Fruit fly (Drosophila melanogaster): ENCODE results near the gene CG14879.
A peak's percentile ranks its signal among the peaks of the same experiment; 100 is the strongest.

The CG14879 gene

dm6 chr3R:16356863-16357215, 7.8 kb upstream of the CG14879 start, which contains the start of gene CG10311 (continued):
- TF ChIP-seq mirr (GFP tag; optimal IDR thresholded peaks at IDR 0.05): peak; percentile 8
- no peak for TF ChIP-seq CG4404 (GFP tag; IDR thresholded peaks at IDR 0.05)
- no peak for TF ChIP-seq CG10462 (GFP tag; optimal IDR thresholded peaks at IDR 0.05)
- TF ChIP-seq ftz-f1 (GFP tag; optimal IDR thresholded peaks at IDR 0.05): peak; percentile 45
- 0 out of 2 replicates have a peak, but pooled peaks have one; percentile 10 for TF ChIP-seq Xrp1 (GFP tag; IDR thresholded peaks at IDR 0.05)
- no peak for TF ChIP-seq sc (optimal IDR thresholded peaks at IDR 0.05)
- no peak for TF ChIP-seq sc (GFP tag; optimal IDR thresholded peaks at IDR 0.05)
- TF ChIP-seq CG34376 (GFP tag; optimal IDR thresholded peaks at IDR 0.05): peak; percentile 58
- TF ChIP-seq CG13296 (GFP tag; optimal IDR thresholded peaks at IDR 0.05): peak; percentile 42
- 0 out of 2 replicates have a peak, but pooled peaks have one; percentile 18 for TF ChIP-seq Atf6 (GFP tag; IDR thresholded peaks at IDR 0.05)
- no peak for TF ChIP-seq Bteb2 (GFP tag; optimal IDR thresholded peaks at IDR 0.05)
- no peak for TF ChIP-seq H2.0 (GFP tag; IDR thresholded peaks at IDR 0.05)
- TF ChIP-seq Jarid2 (GFP tag; optimal IDR thresholded peaks at IDR 0.05): peak; percentile 53
- TF ChIP-seq CG8281 (tag; optimal IDR thresholded peaks at IDR 0.05): no peak
- 0 out of 2 replicates have a peak, but pooled peaks have one; percentile 17 for TF ChIP-seq Bgb (GFP tag; IDR thresholded peaks at IDR 0.05; ENCODE audit: partially characterized antibody)
- peak; percentile 70; the same call in 1 of the 4 replicates for TF ChIP-seq chinmo (GFP tag; IDR thresholded peaks at IDR 0.05; ENCODE audit: partially characterized antibody)
- no peak for TF ChIP-seq tin (GFP tag; optimal IDR thresholded peaks at IDR 0.05)
- peak; percentile 99 for TF ChIP-seq CG8359 (GFP tag; optimal IDR thresholded peaks at IDR 0.05; ENCODE audit: borderline replicate concordance)
- peak; percentile 24; the same call in 1 of the 2 replicates for TF ChIP-seq slbo (GFP tag; IDR thresholded peaks at IDR 0.05)
- 0 out of 2 replicates have a peak, but pooled peaks have one; percentile 9 for TF ChIP-seq CG10321 (GFP tag; IDR thresholded peaks at IDR 0.05)
- TF ChIP-seq Dbx (GFP tag; IDR thresholded peaks at IDR 0.05): 0 out of 3 replicates have a peak, but pooled peaks have one; percentile 30
- peak; percentile 55; the same call in 1 of the 2 replicates for TF ChIP-seq CG13287 (GFP tag; IDR thresholded peaks at IDR 0.05; ENCODE audit: partially characterized antibody)
- TF ChIP-seq CG13123 (GFP tag; optimal IDR thresholded peaks at IDR 0.05): no peak
- no peak for TF ChIP-seq CG17359 (tag; optimal IDR thresholded peaks at IDR 0.05)
- TF ChIP-seq CG10543 (GFP tag; optimal IDR thresholded peaks at IDR 0.05): peak; percentile 71
- TF ChIP-seq CG8290 (GFP tag; optimal IDR thresholded peaks at IDR 0.05): no peak
- peak in 1 of 2 experiments; percentile 50 for TF ChIP-seq CG8290 (tag; optimal IDR thresholded peaks at IDR 0.05)
- peak; percentile 40; the same call in 1 of the 2 replicates for TF ChIP-seq Rfx (GFP tag; IDR thresholded peaks at IDR 0.05)
- TF ChIP-seq Vsx1 (GFP tag; optimal IDR thresholded peaks at IDR 0.05): no peak
- TF ChIP-seq unc-4 (GFP tag; IDR thresholded peaks at IDR 0.05; ENCODE audit: partially characterized antibody): 0 out of 2 replicates have a peak, but pooled peaks have one; percentile 24
- TF ChIP-seq CG12942 (GFP tag; optimal IDR thresholded peaks at IDR 0.05): no peak
- TF ChIP-seq CG9727 (GFP tag; optimal IDR thresholded peaks at IDR 0.05): no peak
- TF ChIP-seq CG13894 (tag; optimal IDR thresholded peaks at IDR 0.05): no peak
- no peak for TF ChIP-seq H15 (GFP tag; IDR thresholded peaks at IDR 0.05)
- no peak for TF ChIP-seq Camta (GFP tag; optimal IDR thresholded peaks at IDR 0.05)
- peak; percentile 28 for TF ChIP-seq CG15514 (GFP tag; optimal IDR thresholded peaks at IDR 0.05)
- TF ChIP-seq trh (GFP tag; optimal IDR thresholded peaks at IDR 0.05): no peak
- peak; percentile 51 for TF ChIP-seq CG13624 (GFP tag; optimal IDR thresholded peaks at IDR 0.05)
- peak; percentile 17; the same call in 1 of the 2 replicates for TF ChIP-seq CG32532 (GFP tag; IDR thresholded peaks at IDR 0.05)
- TF ChIP-seq so (GFP tag; IDR thresholded peaks at IDR 0.05): 0 out of 3 replicates have a peak, but pooled peaks have one; percentile 12
- peak; percentile 1 for TF ChIP-seq Meics (GFP tag; optimal IDR thresholded peaks at IDR 0.05)
